Worm (Caenorhabditis elegans) whole organism, mixed stage, embryonic: Measurements from ENCODE around the gene ugt-50.

ENCODE experiments used
- M03D4.4 ChIP-seq: sonication (generic microtip); optimal IDR thresholded peaks from 2 replicates; lab custom pipeline; 2017; ENCODE audit warnings: mild to moderate bottlenecking, missing genetic modification characterization, missing compliant biosample characterization
- bed-3 ChIP-seq: fragments of 200-800 bp; sonication (Bioruptor generic); optimal IDR thresholded peaks from 3 replicates; lab custom pipeline; 2018; ENCODE audit warnings: mild to moderate bottlenecking, missing genetic modification characterization, moderate library complexity, missing compliant biosample characterization
- blmp-1 ChIP-seq: fragments of 150-350 bp; optimal IDR thresholded peaks from 2 replicates; lab custom pipeline; 2014; ENCODE audit warnings: missing biosample characterization, missing genetic modification characterization
- ceh-39 ChIP-seq: fragments of 150-350 bp; optimal IDR thresholded peaks from 2 replicates; lab custom pipeline; 2014; ENCODE audit warnings: missing biosample characterization, missing genetic modification characterization
- ceh-43 ChIP-seq: fragments of 200-800 bp; sonication (Bioruptor generic); optimal IDR thresholded peaks from 2 replicates; lab custom pipeline; 2018; ENCODE audit warnings: mild to moderate bottlenecking, missing genetic modification characterization, moderate library complexity, missing compliant biosample characterization
- ceh-83 ChIP-seq: fragments of 200-800 bp; sonication (Bioruptor generic); optimal IDR thresholded peaks from 2 replicates; lab custom pipeline; 2018; ENCODE audit warnings: mild to moderate bottlenecking, missing genetic modification characterization, missing compliant biosample characterization
- ces-1 ChIP-seq: fragments of 150-350 bp; optimal IDR thresholded peaks from 2 replicates; lab custom pipeline; 2014; ENCODE audit warnings: missing biosample characterization, missing genetic modification reagents, missing genetic modification characterization
- cnd-1 ChIP-seq: fragments of 200-800 bp; sonication (Bioruptor generic); optimal IDR thresholded peaks from 2 replicates; lab custom pipeline; 2018; ENCODE audit warnings: mild to moderate bottlenecking, missing genetic modification characterization, missing compliant biosample characterization
- drap-1 ChIP-seq: fragments of 200-800 bp; sonication (Bioruptor generic); optimal IDR thresholded peaks from 3 replicates; lab custom pipeline; 2018; ENCODE audit warnings: mild to moderate bottlenecking, missing genetic modification characterization, missing compliant biosample characterization
- elt-1 ChIP-seq: sonication (generic microtip); optimal IDR thresholded peaks from 2 replicates; lab custom pipeline; 2017; ENCODE audit warnings: missing genetic modification characterization, mild to moderate bottlenecking, missing compliant biosample characterization, antibody characterized with exemption, moderate library complexity, borderline replicate concordance; ENCODE audit not compliant: insufficient read depth
- elt-3 ChIP-seq: fragments of 150-350 bp; optimal IDR thresholded peaks from 2 replicates; lab custom pipeline; 2014; ENCODE audit warnings: missing biosample characterization, missing genetic modification characterization
- flh-1 ChIP-seq: fragments of 200-800 bp; sonication (Bioruptor generic); optimal IDR thresholded peaks from 2 replicates; lab custom pipeline; 2018; ENCODE audit warnings: mild to moderate bottlenecking, missing genetic modification characterization, moderate library complexity, missing compliant biosample characterization
- ham-2 ChIP-seq: fragments of 200-800 bp; sonication (Bioruptor generic); optimal IDR thresholded peaks from 2 replicates; lab custom pipeline; 2018; ENCODE audit warnings: mild to moderate bottlenecking, missing genetic modification characterization, missing compliant biosample characterization
- hlh-1 ChIP-seq: fragments of 150-350 bp; optimal IDR thresholded peaks from 2 replicates; lab custom pipeline; 2014; ENCODE audit warnings: missing biosample characterization, missing genetic modification reagents, missing genetic modification characterization
- lin-13 ChIP-seq: fragments of 150-350 bp; optimal IDR thresholded peaks from 2 replicates; lab custom pipeline; 2014; ENCODE audit warnings: missing biosample characterization, missing genetic modification characterization
- lin-32 ChIP-seq: fragments of 200-800 bp; sonication (Bioruptor generic); optimal IDR thresholded peaks from 2 replicates; lab custom pipeline; 2018; ENCODE audit warnings: mild to moderate bottlenecking, missing genetic modification characterization, missing compliant biosample characterization
- lsy-2 ChIP-seq: fragments of 150-350 bp; optimal IDR thresholded peaks from 2 replicates; lab custom pipeline; 2014; ENCODE audit warnings: missing biosample characterization, missing genetic modification characterization
- mab-5 ChIP-seq: fragments of 150-350 bp; optimal IDR thresholded peaks from 2 replicates; lab custom pipeline; 2014; ENCODE audit warnings: missing biosample characterization, missing genetic modification characterization
- mep-1 ChIP-seq: fragments of 150-350 bp; optimal IDR thresholded peaks from 2 replicates; lab custom pipeline; 2017; ENCODE audit warnings: missing biosample characterization, missing genetic modification reagents, missing genetic modification characterization, inconsistent platforms
- mls-2 ChIP-seq: sonication (generic microtip); optimal IDR thresholded peaks from 2 replicates; lab custom pipeline; 2016; ENCODE audit warnings: mild to moderate bottlenecking, missing genetic modification characterization, moderate library complexity, missing compliant biosample characterization
- nhr-12 ChIP-seq: fragments of 150-350 bp; optimal IDR thresholded peaks from 2 replicates; lab custom pipeline; 2014; ENCODE audit warnings: missing biosample characterization, missing genetic modification characterization
- nhr-2 ChIP-seq: fragments of 150-350 bp; optimal IDR thresholded peaks from 2 replicates; lab custom pipeline; 2014; ENCODE audit warnings: missing biosample characterization, missing genetic modification characterization
- nhr-237 ChIP-seq: fragments of 150-350 bp; optimal IDR thresholded peaks from 2 replicates; lab custom pipeline; 2014; ENCODE audit warnings: missing biosample characterization, missing genetic modification characterization
- nhr-28 ChIP-seq: fragments of 150-350 bp; optimal IDR thresholded peaks from 2 replicates; lab custom pipeline; 2014; ENCODE audit warnings: missing biosample characterization, missing genetic modification characterization
- nhr-76 ChIP-seq: sonication (generic microtip); optimal IDR thresholded peaks from 2 replicates; lab custom pipeline; 2017; ENCODE audit warnings: missing biosample characterization, missing genetic modification characterization
- pha-4 ChIP-seq: fragments of 150-350 bp; optimal IDR thresholded peaks from 2 replicates; lab custom pipeline; 2018; ENCODE audit warnings: missing biosample characterization, missing genetic modification reagents, missing genetic modification characterization
- sem-2 ChIP-seq: fragments of 200-800 bp; sonication (Bioruptor generic); optimal IDR thresholded peaks from 2 replicates; lab custom pipeline; 2018; ENCODE audit warnings: mild to moderate bottlenecking, missing genetic modification characterization, missing compliant biosample characterization
- snpc-4 ChIP-seq: fragments of 150-350 bp; optimal IDR thresholded peaks from 2 replicates; lab custom pipeline; 2014; ENCODE audit warnings: missing biosample characterization, missing genetic modification characterization
- sptf-1 ChIP-seq: sonication (generic microtip); optimal IDR thresholded peaks from 2 replicates; lab custom pipeline; 2017; ENCODE audit warnings: mild to moderate bottlenecking, missing genetic modification characterization, moderate library complexity, missing compliant biosample characterization
- tbx-8 ChIP-seq: fragments of 200-800 bp; sonication (Bioruptor generic); optimal IDR thresholded peaks from 2 replicates; lab custom pipeline; 2018; ENCODE audit warnings: mild to moderate bottlenecking, missing genetic modification characterization, moderate library complexity, missing compliant biosample characterization
- unc-120 ChIP-seq: sonication (generic microtip); optimal IDR thresholded peaks from 2 replicates; lab custom pipeline; 2017; ENCODE audit warnings: missing genetic modification characterization, missing compliant biosample characterization; ENCODE audit not compliant: poor library complexity, severe bottlenecking
- unc-39 ChIP-seq: fragments of 150-350 bp; optimal IDR thresholded peaks from 2 replicates; lab custom pipeline; 2014; ENCODE audit warnings: missing biosample characterization, missing genetic modification characterization
- unc-62 ChIP-seq: fragments of 150-350 bp; optimal IDR thresholded peaks from 2 replicates; lab custom pipeline; 2014; ENCODE audit warnings: missing biosample characterization, missing genetic modification reagents, missing genetic modification characterization
- zip-8 ChIP-seq: fragments of 150-350 bp; optimal IDR thresholded peaks from 2 replicates; lab custom pipeline; 2014; ENCODE audit warnings: missing biosample characterization, missing genetic modification characterization
- ztf-11 ChIP-seq: fragments of 150-350 bp; optimal IDR thresholded peaks from 2 replicates; lab custom pipeline; 2014; ENCODE audit warnings: missing biosample characterization, missing genetic modification characterization

The ugt-50 gene

ce11 chrX:12661091-12661526 lies 30.3 kb upstream of the ugt-50 start:
- TF ChIP-seq nhr-2 (tag; lab: Kevin White, UChicago) (no peak), sptf-1 (tag; lab: Kevin White, UChicago) (peak; percentile 92), mep-1 (tag; lab: Kevin White, UChicago) (peak; percentile 34), ceh-43 (GFP tag; lab: Kevin White, UChicago) (peak; percentile 81), elt-3 (tag; lab: Kevin White, UChicago) (no peak), nhr-76 (tag; lab: Kevin White, UChicago) (no peak), pha-4 (peak; percentile 53), blmp-1 (tag; lab: Kevin White, UChicago) (no peak), ces-1 (GFP tag; lab: Kevin White, UChicago) (peak; percentile 2), flh-1 (GFP tag; lab: Kevin White, UChicago) (peak; percentile 74), ztf-11 (no peak), nhr-28 (tag; lab: Kevin White, UChicago) (peak; percentile 18), zip-8 (tag; lab: Kevin White, UChicago) (no peak), mab-5 (no peak), elt-1 (tag; lab: Kevin White, UChicago) (no peak), unc-120 (tag; lab: Kevin White, UChicago) (peak; percentile 83), lsy-2 (no peak), lin-13 (tag; lab: Kevin White, UChicago) (peak; percentile 18), mls-2 (tag; lab: Kevin White, UChicago) (peak; percentile 92), hlh-1 (tag; lab: Kevin White, UChicago) (no peak), bed-3 (GFP tag; lab: Kevin White, UChicago) (peak; percentile 76), M03D4.4 (tag; lab: Kevin White, UChicago) (peak; percentile 88), snpc-4 (tag; lab: Kevin White, UChicago) (no peak), tbx-8 (peak; percentile 77), lin-32 (peak; percentile 62), ceh-39 (tag; lab: Kevin White, UChicago) (no peak), cnd-1 (tag; lab: Kevin White, UChicago) (peak; percentile 89), nhr-12 (tag; lab: Kevin White, UChicago) (no peak), ham-2 (GFP tag; lab: Kevin White, UChicago) (peak; percentile 83), nhr-237 (no peak), unc-62 (GFP tag; lab: Kevin White, UChicago) (no peak), unc-39 (tag; lab: Kevin White, UChicago) (no peak), sem-2 (GFP tag; lab: Kevin White, UChicago) (peak; percentile 82), ceh-83 (GFP tag; lab: Kevin White, UChicago) (peak; percentile 90), drap-1 (GFP tag; lab: Kevin White, UChicago) (peak; percentile 91)
- TF ChIP-seq, all 35 proteins: peak for 19

ce11 chrX:12663114-12663513 lies 28.3 kb upstream of the ugt-50 start:
- no peak for TF ChIP-seq nhr-76 (tag; lab: Kevin White, UChicago)
- TF ChIP-seq nhr-2 (tag; lab: Kevin White, UChicago), result no peak
- no peak for TF ChIP-seq unc-62 (GFP tag; lab: Kevin White, UChicago)
- no peak for TF ChIP-seq pha-4

- no peak for TF ChIP-seq lin-32
- peak; percentile 53 for TF ChIP-seq ces-1 (GFP tag; lab: Kevin White, UChicago)
These were observed 27.8 kb upstream of the ugt-50 start, which contains the start of gene nlp-76 for ce11 chrX:12663537-12663936. nlp-76 (minus strand) TSS chrX:12663903.

ce11 chrX:12664443-12664842 lies 26.9 kb upstream of the ugt-50 start:
- TF ChIP-seq nhr-28 (tag; lab: Kevin White, UChicago) (no peak), ztf-11 (no peak), lsy-2 (no peak), snpc-4 (tag; lab: Kevin White, UChicago) (no peak), sem-2 (GFP tag; lab: Kevin White, UChicago) (no peak), mab-5 (no peak), ceh-83 (GFP tag; lab: Kevin White, UChicago) (no peak), pha-4 (no peak), blmp-1 (tag; lab: Kevin White, UChicago) (no peak), ham-2 (GFP tag; lab: Kevin White, UChicago) (no peak), ces-1 (GFP tag; lab: Kevin White, UChicago) (no peak), unc-120 (tag; lab: Kevin White, UChicago) (no peak), hlh-1 (tag; lab: Kevin White, UChicago) (no peak)
